Worm (Caenorhabditis elegans) whole organism, L4 larva: Measurements from ENCODE around the gene tre-3.

Experiments used
- F26F4.8 ChIP-seq: fragments of 200-800 bp; sonication (Bioruptor generic); conservative IDR thresholded peaks from 2 replicates; pipeline ENCODE4 v1.3.6; 2022; ENCODE audit warnings: missing genetic modification characterization, missing compliant biosample characterization
- lin-13 ChIP-seq: fragments of 150-350 bp; optimal IDR thresholded peaks from 2 replicates; lab custom pipeline; 2014; ENCODE audit warnings: missing biosample characterization, missing genetic modification reagents, missing genetic modification characterization
- lir-3 ChIP-seq: sonication (generic microtip); optimal IDR thresholded peaks from 2 replicates; lab custom pipeline; 2016; ENCODE audit warnings: mild to moderate bottlenecking, missing genetic modification characterization, missing compliant biosample characterization
- pha-4 ChIP-seq, 2 experiments: fragments of 150-350 bp in 1 of 2; fragments of 200-800 bp in 1 of 2; sonication (Bioruptor generic) in 1 of 2; IDR thresholded peaks in 1 of 2; optimal IDR thresholded peaks in 1 of 2; 2 replicates each; pipeline versions ENCODE4 v1.3.6 to Lab custom; 2014 to 2022; ENCODE audit warnings: missing genetic modification characterization in 2 of 2, missing genetic modification reagents in 2 of 2, missing biosample characterization in 1 of 2, missing compliant biosample characterization in 1 of 2
- snpc-4 ChIP-seq: fragments of 150-350 bp; optimal IDR thresholded peaks from 2 replicates; lab custom pipeline; 2014; ENCODE audit warnings: missing biosample characterization, missing genetic modification characterization

ce11 chrV:11725971-11726370, 10.3 kb upstream of the tre-3 start, which contains the start of gene daf-11:
- TF ChIP-seq snpc-4 (tag; lab: Kevin White, UChicago) (no peak), pha-4 (GFP tag; IDR thresholded peaks at IDR 0.05; lab: Robert Waterston, UW) (no peak), pha-4 (tag; optimal IDR thresholded peaks at IDR 0.05; lab: Kevin White, UChicago) (no peak), lir-3 (no peak), F26F4.8 (GFP tag; lab: Robert Waterston, UW) (no peak), lin-13 (GFP tag; lab: Kevin White, UChicago) (no peak)
